Worm (Caenorhabditis elegans) whole organism, mixed stage, embryonic: ENCODE measurements around the gene lmd-3.

ENCODE experiments used
- bed-3 ChIP-seq: fragments of 200-800 bp; sonication (Bioruptor generic); optimal IDR thresholded peaks from 3 replicates; lab custom pipeline; 2018; ENCODE audit warnings: mild to moderate bottlenecking, missing genetic modification characterization, moderate library complexity, missing compliant biosample characterization
- blmp-1 ChIP-seq: fragments of 150-350 bp; optimal IDR thresholded peaks from 2 replicates; lab custom pipeline; 2014; ENCODE audit warnings: missing biosample characterization, missing genetic modification characterization
- ceh-39 ChIP-seq: fragments of 150-350 bp; optimal IDR thresholded peaks from 2 replicates; lab custom pipeline; 2014; ENCODE audit warnings: missing biosample characterization, missing genetic modification characterization
- ceh-43 ChIP-seq: fragments of 200-800 bp; sonication (Bioruptor generic); optimal IDR thresholded peaks from 2 replicates; lab custom pipeline; 2018; ENCODE audit warnings: mild to moderate bottlenecking, missing genetic modification characterization, moderate library complexity, missing compliant biosample characterization
- ceh-83 ChIP-seq: fragments of 200-800 bp; sonication (Bioruptor generic); optimal IDR thresholded peaks from 2 replicates; lab custom pipeline; 2018; ENCODE audit warnings: mild to moderate bottlenecking, missing genetic modification characterization, missing compliant biosample characterization
- ces-1 ChIP-seq: fragments of 150-350 bp; optimal IDR thresholded peaks from 2 replicates; lab custom pipeline; 2014; ENCODE audit warnings: missing biosample characterization, missing genetic modification reagents, missing genetic modification characterization
- cnd-1 ChIP-seq: fragments of 200-800 bp; sonication (Bioruptor generic); optimal IDR thresholded peaks from 2 replicates; lab custom pipeline; 2018; ENCODE audit warnings: mild to moderate bottlenecking, missing genetic modification characterization, missing compliant biosample characterization
- drap-1 ChIP-seq: fragments of 200-800 bp; sonication (Bioruptor generic); optimal IDR thresholded peaks from 3 replicates; lab custom pipeline; 2018; ENCODE audit warnings: mild to moderate bottlenecking, missing genetic modification characterization, missing compliant biosample characterization
- elt-3 ChIP-seq: fragments of 150-350 bp; optimal IDR thresholded peaks from 2 replicates; lab custom pipeline; 2014; ENCODE audit warnings: missing biosample characterization, missing genetic modification characterization
- flh-1 ChIP-seq: fragments of 200-800 bp; sonication (Bioruptor generic); optimal IDR thresholded peaks from 2 replicates; lab custom pipeline; 2018; ENCODE audit warnings: mild to moderate bottlenecking, missing genetic modification characterization, moderate library complexity, missing compliant biosample characterization
- hlh-1 ChIP-seq: fragments of 150-350 bp; optimal IDR thresholded peaks from 2 replicates; lab custom pipeline; 2014; ENCODE audit warnings: missing biosample characterization, missing genetic modification reagents, missing genetic modification characterization
- lin-13 ChIP-seq: fragments of 150-350 bp; optimal IDR thresholded peaks from 2 replicates; lab custom pipeline; 2014; ENCODE audit warnings: missing biosample characterization, missing genetic modification characterization
- lin-32 ChIP-seq: fragments of 200-800 bp; sonication (Bioruptor generic); optimal IDR thresholded peaks from 2 replicates; lab custom pipeline; 2018; ENCODE audit warnings: mild to moderate bottlenecking, missing genetic modification characterization, missing compliant biosample characterization
- lsy-2 ChIP-seq: fragments of 150-350 bp; optimal IDR thresholded peaks from 2 replicates; lab custom pipeline; 2014; ENCODE audit warnings: missing biosample characterization, missing genetic modification characterization
- mab-5 ChIP-seq: fragments of 150-350 bp; optimal IDR thresholded peaks from 2 replicates; lab custom pipeline; 2014; ENCODE audit warnings: missing biosample characterization, missing genetic modification characterization
- mep-1 ChIP-seq: fragments of 150-350 bp; optimal IDR thresholded peaks from 2 replicates; lab custom pipeline; 2017; ENCODE audit warnings: missing biosample characterization, missing genetic modification reagents, missing genetic modification characterization, inconsistent platforms
- mls-2 ChIP-seq: sonication (generic microtip); optimal IDR thresholded peaks from 2 replicates; lab custom pipeline; 2016; ENCODE audit warnings: mild to moderate bottlenecking, missing genetic modification characterization, moderate library complexity, missing compliant biosample characterization
- nhr-12 ChIP-seq: fragments of 150-350 bp; optimal IDR thresholded peaks from 2 replicates; lab custom pipeline; 2014; ENCODE audit warnings: missing biosample characterization, missing genetic modification characterization
- nhr-2 ChIP-seq: fragments of 150-350 bp; optimal IDR thresholded peaks from 2 replicates; lab custom pipeline; 2014; ENCODE audit warnings: missing biosample characterization, missing genetic modification characterization
- nhr-76 ChIP-seq: sonication (generic microtip); optimal IDR thresholded peaks from 2 replicates; lab custom pipeline; 2017; ENCODE audit warnings: missing biosample characterization, missing genetic modification characterization
- pha-4 ChIP-seq: fragments of 150-350 bp; optimal IDR thresholded peaks from 2 replicates; lab custom pipeline; 2018; ENCODE audit warnings: missing biosample characterization, missing genetic modification reagents, missing genetic modification characterization
- sem-2 ChIP-seq: fragments of 200-800 bp; sonication (Bioruptor generic); optimal IDR thresholded peaks from 2 replicates; lab custom pipeline; 2018; ENCODE audit warnings: mild to moderate bottlenecking, missing genetic modification characterization, missing compliant biosample characterization
- snpc-4 ChIP-seq: fragments of 150-350 bp; optimal IDR thresholded peaks from 2 replicates; lab custom pipeline; 2014; ENCODE audit warnings: missing biosample characterization, missing genetic modification characterization
- sptf-1 ChIP-seq: sonication (generic microtip); optimal IDR thresholded peaks from 2 replicates; lab custom pipeline; 2017; ENCODE audit warnings: mild to moderate bottlenecking, missing genetic modification characterization, moderate library complexity, missing compliant biosample characterization
- tbx-8 ChIP-seq: fragments of 200-800 bp; sonication (Bioruptor generic); optimal IDR thresholded peaks from 2 replicates; lab custom pipeline; 2018; ENCODE audit warnings: mild to moderate bottlenecking, missing genetic modification characterization, moderate library complexity, missing compliant biosample characterization
- unc-120 ChIP-seq: sonication (generic microtip); optimal IDR thresholded peaks from 2 replicates; lab custom pipeline; 2017; ENCODE audit warnings: missing genetic modification characterization, missing compliant biosample characterization; ENCODE audit not compliant: poor library complexity, severe bottlenecking
- unc-39 ChIP-seq: fragments of 150-350 bp; optimal IDR thresholded peaks from 2 replicates; lab custom pipeline; 2014; ENCODE audit warnings: missing biosample characterization, missing genetic modification characterization
- unc-62 ChIP-seq: fragments of 150-350 bp; optimal IDR thresholded peaks from 2 replicates; lab custom pipeline; 2014; ENCODE audit warnings: missing biosample characterization, missing genetic modification reagents, missing genetic modification characterization
- zip-8 ChIP-seq: fragments of 150-350 bp; optimal IDR thresholded peaks from 2 replicates; lab custom pipeline; 2014; ENCODE audit warnings: missing biosample characterization, missing genetic modification characterization
- ztf-11 ChIP-seq: fragments of 150-350 bp; optimal IDR thresholded peaks from 2 replicates; lab custom pipeline; 2014; ENCODE audit warnings: missing biosample characterization, missing genetic modification characterization

Gene lmd-3

ce11 chrV:8403152-8403551, 41.5 kb downstream of the lmd-3 start:
- TF ChIP-seq mab-5 (tag; lab: Kevin White, UChicago) (no peak), snpc-4 (tag; lab: Kevin White, UChicago) (no peak), zip-8 (no peak), ceh-43 (GFP tag; lab: Kevin White, UChicago) (no peak), unc-120 (tag; lab: Kevin White, UChicago) (no peak), drap-1 (GFP tag; lab: Kevin White, UChicago) (no peak), tbx-8 (GFP tag; lab: Kevin White, UChicago) (no peak)

DNA sequence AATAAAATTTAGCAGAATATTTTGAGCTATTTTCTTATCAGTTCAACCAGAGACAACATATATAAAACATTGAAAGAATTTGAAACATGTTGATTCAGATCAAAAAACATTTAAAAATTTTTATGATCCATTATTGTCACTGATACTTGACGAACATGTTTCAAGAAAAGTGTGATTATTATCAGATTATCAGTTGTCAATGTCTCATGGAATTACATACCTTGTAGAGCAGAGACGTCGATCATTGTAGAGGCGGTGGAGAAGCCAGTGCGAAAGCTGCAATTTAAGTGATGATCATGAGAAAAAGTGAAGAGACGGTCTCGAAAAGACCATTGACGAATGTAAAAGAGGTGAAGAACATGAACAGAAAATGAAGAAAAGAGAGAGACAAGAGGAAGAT, 42.2 kb downstream of the lmd-3 start, which contains the start of gene F52E1.9:
F52E1.9 (minus strand) TSS at position 278 of the 400 bp plus-strand sequence.
- TF ChIP-seq mab-5 (tag; lab: Kevin White, UChicago) (no peak), ces-1 (GFP tag; lab: Kevin White, UChicago) (no peak), ceh-83 (GFP tag; lab: Kevin White, UChicago) (no peak), drap-1 (GFP tag; lab: Kevin White, UChicago) (no peak), tbx-8 (GFP tag; lab: Kevin White, UChicago) (no peak), sem-2 (GFP tag; lab: Kevin White, UChicago) (no peak), lin-32 (GFP tag; lab: Kevin White, UChicago) (no peak)

ce11 chrV:8401267-8401666, 43.3 kb downstream of the lmd-3 start:
- TF ChIP-seq lsy-2 (tag; lab: Kevin White, UChicago) = no peak
- TF ChIP-seq lin-13 (tag; lab: Kevin White, UChicago) = no peak
- TF ChIP-seq mls-2 (tag; lab: Kevin White, UChicago) = no peak
- TF ChIP-seq ceh-39 (tag; lab: Kevin White, UChicago) = no peak
- TF ChIP-seq ztf-11 = no peak
- no peak for TF ChIP-seq nhr-12 (tag; lab: Kevin White, UChicago)
- no peak for TF ChIP-seq bed-3 (GFP tag; lab: Kevin White, UChicago)

DNA sequence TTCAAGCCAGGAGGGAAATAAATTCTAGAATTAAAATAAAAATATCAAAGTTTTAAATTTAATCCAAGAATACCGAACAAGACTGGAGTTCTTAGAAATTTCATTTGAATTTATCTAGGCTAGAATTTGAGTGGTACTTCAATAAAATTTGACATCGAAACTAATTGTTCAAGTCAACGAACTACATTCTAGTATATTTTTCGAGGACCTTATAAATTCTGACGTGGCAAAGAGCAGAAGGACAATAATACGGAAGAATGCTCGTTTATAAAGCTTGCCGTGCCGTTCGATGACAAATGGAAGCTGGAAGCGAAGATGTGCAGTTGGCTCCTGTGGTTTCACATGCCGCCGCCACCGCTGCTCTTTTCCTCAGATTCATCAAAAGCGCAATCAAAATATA, 43.8 kb downstream of the lmd-3 start:
- TF ChIP-seq zip-8 (no peak), elt-3 (tag; lab: Kevin White, UChicago) (no peak), blmp-1 (tag; lab: Kevin White, UChicago) (no peak), snpc-4 (tag; lab: Kevin White, UChicago) (no peak), mep-1 (no peak), unc-62 (GFP tag; lab: Kevin White, UChicago) (no peak), flh-1 (GFP tag; lab: Kevin White, UChicago) (no peak)

- TF ChIP-seq nhr-2 (tag; lab: Kevin White, UChicago) (no peak), pha-4 (no peak), hlh-1 (no peak), lin-13 (tag; lab: Kevin White, UChicago) (no peak), nhr-76 (tag; lab: Kevin White, UChicago) (no peak), cnd-1 (tag; lab: Kevin White, UChicago) (no peak), bed-3 (GFP tag; lab: Kevin White, UChicago) (no peak), nhr-12 (tag; lab: Kevin White, UChicago) (no peak), elt-3 (tag; lab: Kevin White, UChicago) (no peak), tbx-8 (GFP tag; lab: Kevin White, UChicago) (no peak), ztf-11 (no peak), blmp-1 (tag; lab: Kevin White, UChicago) (no peak), unc-39 (no peak)
Measured at ce11 chrV:8394357-8394850, 50.2 kb downstream of the lmd-3 start, which contains the start of the genes pho-6 and F52E1.3. Gene pho-6, minus strand, starts transcription at chrV:8394457. Gene F52E1.3, plus strand, starts transcription at chrV:8394800.

DNA sequence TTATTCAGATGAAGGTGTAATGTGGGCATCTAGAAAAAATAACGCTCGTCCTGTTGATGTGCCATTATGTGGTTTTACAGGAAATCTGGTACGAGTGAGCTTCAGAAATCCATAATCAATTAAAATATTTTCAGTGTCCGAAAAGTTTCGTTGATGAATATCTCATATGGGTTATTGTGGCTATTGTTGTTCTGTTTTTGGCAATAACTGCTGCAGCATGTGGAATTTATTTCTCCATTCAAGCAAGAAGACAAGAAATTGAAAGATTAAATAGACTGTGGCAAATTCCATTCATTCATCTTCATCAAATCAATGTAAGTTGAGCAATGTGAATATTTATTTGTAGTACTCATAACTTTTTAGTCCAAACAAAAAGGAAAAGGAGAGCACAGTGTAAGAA, 55.3 kb downstream of the lmd-3 start:
- TF ChIP-seq mab-5 (tag; lab: Kevin White, UChicago) (no peak), ceh-43 (GFP tag; lab: Kevin White, UChicago) (no peak), nhr-76 (tag; lab: Kevin White, UChicago) (no peak), lin-13 (tag; lab: Kevin White, UChicago) (no peak), ceh-39 (tag; lab: Kevin White, UChicago) (no peak), tbx-8 (GFP tag; lab: Kevin White, UChicago) (no peak), nhr-2 (tag; lab: Kevin White, UChicago) (no peak), ztf-11 (no peak), sptf-1 (no peak), elt-3 (tag; lab: Kevin White, UChicago) (no peak)
